Worm (Caenorhabditis elegans) whole organism, L3 larva: ENCODE results near the gene sre-6.

ENCODE experiments used
- aly-2 ChIP-seq: fragments of 150-350 bp; optimal IDR thresholded peaks from 2 replicates; lab custom pipeline; 2014; ENCODE audit warnings: missing biosample characterization, missing genetic modification characterization
- ceh-82 ChIP-seq: fragments of 150-350 bp; optimal IDR thresholded peaks from 2 replicates; lab custom pipeline; 2014; ENCODE audit warnings: missing biosample characterization, missing genetic modification characterization
- elt-1 ChIP-seq: fragments of 150-350 bp; optimal IDR thresholded peaks from 2 replicates; lab custom pipeline; 2014; ENCODE audit warnings: missing biosample characterization, missing genetic modification characterization
- fkh-10 ChIP-seq: sonication (generic microtip); optimal IDR thresholded peaks from 2 replicates; lab custom pipeline; 2017; ENCODE audit warnings: missing biosample characterization, missing genetic modification reagents, missing genetic modification characterization
- fkh-2 ChIP-seq: fragments of 150-350 bp; optimal IDR thresholded peaks from 2 replicates; lab custom pipeline; 2014; ENCODE audit warnings: missing biosample characterization, missing genetic modification reagents, missing genetic modification characterization
- lin-15B ChIP-seq: fragments of 150-350 bp; optimal IDR thresholded peaks from 2 replicates; lab custom pipeline; 2014; ENCODE audit warnings: missing biosample characterization, missing genetic modification characterization
- lsy-12 ChIP-seq: sonication (generic microtip); optimal IDR thresholded peaks from 2 replicates; lab custom pipeline; 2016; ENCODE audit warnings: mild to moderate bottlenecking, missing genetic modification characterization, missing compliant biosample characterization
- snpc-4 ChIP-seq: fragments of 150-350 bp; optimal IDR thresholded peaks from 2 replicates; lab custom pipeline; 2014; ENCODE audit warnings: missing biosample characterization, missing genetic modification characterization
- ztf-11 ChIP-seq: fragments of 150-350 bp; optimal IDR thresholded peaks from 2 replicates; lab custom pipeline; 2014; ENCODE audit warnings: missing biosample characterization, missing genetic modification characterization

DNA sequence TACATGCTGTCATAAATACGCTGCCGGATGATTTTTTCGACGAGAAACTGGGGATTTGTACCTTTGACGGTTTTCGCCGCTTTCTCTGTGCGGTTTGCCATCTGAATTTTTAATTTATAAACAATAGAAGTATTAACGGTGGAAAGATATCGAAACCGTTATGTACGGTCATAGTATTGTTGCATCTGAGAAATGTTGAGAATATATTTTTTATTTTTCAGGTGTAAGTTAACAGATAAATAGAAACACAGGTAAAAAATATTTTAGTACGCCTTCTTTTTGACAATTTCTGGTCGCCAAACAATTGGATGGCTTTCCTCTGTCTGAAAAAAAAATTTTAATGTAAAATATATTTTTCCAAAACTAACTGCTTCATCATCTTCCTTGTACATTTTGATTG lies 43.3 kb upstream of the sre-6 start, which contains the start of gene prp-38:
- TF ChIP-seq ceh-82 (no peak), elt-1 (no peak), aly-2 (no peak), fkh-10 (no peak), ztf-11 (tag; lab: Kevin White, UChicago) (no peak), fkh-2 (tag; lab: Kevin White, UChicago) (no peak), lsy-12 (tag; lab: Kevin White, UChicago) (no peak), snpc-4 (tag; lab: Kevin White, UChicago) (no peak), lin-15B (tag; lab: Kevin White, UChicago) (no peak)
